Fruit fly (Drosophila melanogaster): Measurements from ENCODE around the gene Karl.

The Karl gene

dm6 chrX:11821946-11822345, 34.8 kb downstream of the Karl start:
- TF ChIP-seq ci (GFP tag; IDR thresholded peaks at IDR 0.05) (0 out of 3 replicates have a peak, but pooled peaks have one; percentile 57), grau (tag; optimal IDR thresholded peaks at IDR 0.05) (peak; percentile 28), CG18599 (GFP tag; optimal IDR thresholded peaks at IDR 0.05) (peak; percentile 14), CG15269 (tag; optimal IDR thresholded peaks at IDR 0.05) (peak; percentile 27), bsh (GFP tag; optimal IDR thresholded peaks at IDR 0.05) (peak in 1 of 2 experiments; percentile 10), D19A (tag; optimal IDR thresholded peaks at IDR 0.05) (peak; percentile 21), CG3281 (GFP tag; optimal IDR thresholded peaks at IDR 0.05) (peak; percentile 24), onecut (GFP tag; IDR thresholded peaks at IDR 0.05) (peak; percentile 11; the same call in 1 of the 2 replicates), CG13287 (GFP tag; IDR thresholded peaks at IDR 0.05; ENCODE audit: partially characterized antibody) (0 out of 2 replicates have a peak, but pooled peaks have one; percentile 9), CG18011 (GFP tag; optimal IDR thresholded peaks at IDR 0.05) (no peak), row (GFP tag; IDR thresholded peaks at IDR 0.05) (peak; percentile 41; the same call in 2 of the 3 replicates), Meics (GFP tag; optimal IDR thresholded peaks at IDR 0.05) (peak; percentile 29), nau (GFP tag; optimal IDR thresholded peaks at IDR 0.05) (no peak), Sin3A (optimal IDR thresholded peaks at IDR 0.05) (no peak), CG13424 (tag; optimal IDR thresholded peaks at IDR 0.05) (peak; percentile 26), gsb-n (tag; optimal IDR thresholded peaks at IDR 0.05) (no peak), Rfx (GFP tag; IDR thresholded peaks at IDR 0.05) (0 out of 2 replicates have a peak, but pooled peaks have one; percentile 26), CG34422 (GFP tag; IDR thresholded peaks at IDR 0.05) (0 out of 3 replicates have a peak, but pooled peaks have one; percentile 30), CG7786 (GFP tag; optimal IDR thresholded peaks at IDR 0.05) (no peak), unpg (GFP tag; optimal IDR thresholded peaks at IDR 0.05) (peak; percentile 26), CG11456 (GFP tag; IDR thresholded peaks at IDR 0.05) (0 out of 3 replicates have a peak, but pooled peaks have one; percentile 38), MESR4 (GFP tag; optimal IDR thresholded peaks at IDR 0.05) (no peak), dysf (GFP tag; IDR thresholded peaks at IDR 0.05) (0 out of 3 replicates have a peak, but pooled peaks have one; percentile 23), Med (GFP tag) (peak; percentile 74), pfk (GFP tag; optimal IDR thresholded peaks at IDR 0.05) (peak; percentile 95), CG8388 (GFP tag; optimal IDR thresholded peaks at IDR 0.05) (no peak), hbn (GFP tag; IDR thresholded peaks at IDR 0.05; ENCODE audit: partially characterized antibody) (no peak), z (GFP tag; IDR thresholded peaks at IDR 0.05) (no peak), oc (tag; optimal IDR thresholded peaks at IDR 0.05) (peak; percentile 3), Awh (GFP tag; IDR thresholded peaks at IDR 0.05) (0 out of 2 replicates have a peak, but pooled peaks have one; percentile 13), CG12391 (tag; optimal IDR thresholded peaks at IDR 0.05) (peak; percentile 20), CG10209 (GFP tag; optimal IDR thresholded peaks at IDR 0.05) (peak; percentile 7), CG7839 (tag; optimal IDR thresholded peaks at IDR 0.05) (peak; percentile 9), Hsf (GFP tag; optimal IDR thresholded peaks at IDR 0.05) (no peak), CG2678 (tag; optimal IDR thresholded peaks at IDR 0.05) (peak; percentile 28), Sox102F (GFP tag; optimal IDR thresholded peaks at IDR 0.05) (peak; percentile 1), sd (tag; optimal IDR thresholded peaks at IDR 0.05) (no peak), CG1233 (GFP tag; optimal IDR thresholded peaks at IDR 0.05) (no peak), dmrt99B (tag; optimal IDR thresholded peaks at IDR 0.05) (peak; percentile 21), so (GFP tag; IDR thresholded peaks at IDR 0.05) (0 out of 3 replicates have a peak, but pooled peaks have one; percentile 7), Hr51 (GFP tag; optimal IDR thresholded peaks at IDR 0.05) (peak in 1 of 2 experiments; percentile 12), CG17829 (tag; optimal IDR thresholded peaks at IDR 0.05) (peak; percentile 9), sens-2 (GFP tag; IDR thresholded peaks at IDR 0.05) (no peak), CG2120 (GFP tag; optimal IDR thresholded peaks at IDR 0.05) (peak; percentile 7), Trl (optimal IDR thresholded peaks at IDR 0.05) (peak in 1 of 2 experiments; percentile 1), Trl (GFP tag; optimal IDR thresholded peaks at IDR 0.05) (no peak), crol (GFP tag; IDR thresholded peaks at IDR 0.05) (peak; percentile 64), Pdp1 (GFP tag; optimal IDR thresholded peaks at IDR 0.05) (peak in 1 of 2 experiments; percentile 44), chinmo (GFP tag; IDR thresholded peaks at IDR 0.05; ENCODE audit: partially characterized antibody) (0 out of 4 replicates have a peak, but pooled peaks have one; percentile 60)
